Worm (Caenorhabditis elegans): Measurements from ENCODE around the gene oac-32.

DNA sequence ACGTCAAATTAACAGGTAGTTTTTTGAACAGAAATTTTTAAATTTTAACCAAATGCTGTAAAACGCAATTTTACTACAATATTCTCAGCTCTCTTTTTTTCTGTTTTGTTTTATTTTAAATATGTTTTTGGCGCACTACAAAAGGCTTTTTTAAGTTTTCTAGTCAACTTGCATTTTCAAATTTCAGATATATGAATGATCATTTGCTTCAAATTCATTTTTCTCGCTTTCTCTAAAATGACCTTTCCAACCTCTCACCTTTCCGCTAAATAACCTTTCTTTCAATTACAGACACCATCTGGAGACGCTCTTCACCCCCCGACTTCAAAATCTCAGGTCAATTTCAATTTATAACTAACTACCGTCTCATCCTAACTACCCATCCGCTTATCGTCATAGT is 21.2 kb upstream of the oac-32 start, which contains the start of gene cdc-25.2:
- no peak for TF ChIP-seq him-1 (tag; optimal IDR thresholded peaks at IDR 0.05)
- no peak for TF ChIP-seq dao-5 (tag; optimal IDR thresholded peaks at IDR 0.05)
- no peak for TF ChIP-seq W03F9.2 (tag; optimal IDR thresholded peaks at IDR 0.05)

All from whole organism, L4/young adult.